Worm (Caenorhabditis elegans): ENCODE results near the gene srbc-31.

srbc-31 gene

DNA sequence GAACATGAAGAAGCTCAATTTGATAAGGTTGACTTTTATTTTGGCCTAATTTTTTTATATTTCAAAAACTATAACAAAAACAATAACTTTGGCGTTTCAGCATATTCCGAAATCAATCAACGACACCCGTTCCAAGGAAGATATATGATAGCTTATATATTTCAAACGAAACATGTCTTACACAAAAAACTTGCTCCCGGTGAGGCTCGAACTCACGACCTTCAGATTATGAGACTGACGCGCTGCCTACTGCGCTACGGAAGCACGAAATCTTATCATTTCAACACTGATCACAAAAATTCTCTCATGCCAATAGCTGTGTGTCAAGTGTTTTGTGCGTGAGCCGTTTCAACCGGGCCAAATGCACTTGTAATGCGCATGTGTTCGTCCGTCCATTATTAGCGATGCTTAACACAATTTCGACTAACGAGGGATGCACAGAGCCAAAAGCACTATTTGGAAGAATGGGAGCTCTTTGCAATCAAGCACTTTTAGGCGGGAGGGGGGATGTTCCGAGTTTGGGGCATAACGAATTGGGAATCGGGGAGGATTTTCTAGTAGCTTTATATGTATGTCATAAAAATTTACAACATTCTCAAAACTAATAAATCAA, 22.2 kb downstream of the srbc-31 start:
- TF ChIP-seq ceh-24 (tag; optimal IDR thresholded peaks at IDR 0.05) (no peak), unc-42 (tag; optimal IDR thresholded peaks at IDR 0.05) (peak; percentile 77)

DNA sequence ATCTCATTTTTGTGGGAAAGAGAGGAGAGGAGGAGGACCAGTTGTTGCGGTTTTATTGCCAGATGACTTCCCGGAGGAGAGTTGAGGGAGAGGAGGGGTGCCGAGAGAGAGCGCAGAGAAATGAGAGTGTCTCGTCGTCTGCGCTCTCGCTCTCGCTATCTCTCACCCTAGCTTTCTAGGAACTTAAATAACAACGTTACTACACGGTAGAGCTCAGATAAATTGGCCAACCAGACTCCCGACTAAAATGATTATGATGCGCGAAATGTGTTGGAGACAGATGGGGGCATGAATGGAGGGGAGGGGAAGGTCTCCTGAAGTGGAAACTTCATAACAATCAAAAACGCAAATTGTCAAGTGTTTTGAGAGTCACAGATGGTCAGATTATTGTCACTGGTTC, 22.8 kb downstream of the srbc-31 start:
- TF ChIP-seq unc-42 (tag; optimal IDR thresholded peaks at IDR 0.05) (peak; percentile 82), ceh-9 (tag; optimal IDR thresholded peaks at IDR 0.05) (no peak), hlh-6 (tag; optimal IDR thresholded peaks at IDR 0.05) (no peak), pqm-1 (tag; optimal IDR thresholded peaks at IDR 0.05) (no peak), lim-6 (tag; optimal IDR thresholded peaks at IDR 0.05) (no peak), nhr-232 (tag; optimal IDR thresholded peaks at IDR 0.05) (no peak), rnt-1 (tag; optimal IDR thresholded peaks at IDR 0.05) (peak; percentile 9), ceh-34 (tag; optimal IDR thresholded peaks at IDR 0.05) (no peak), unc-55 (GFP tag; optimal IDR thresholded peaks at IDR 0.05) (peak; percentile 38), unc-3 (GFP tag; conservative IDR thresholded peaks at IDR 0.05) (no peak), unc-3 (tag; optimal IDR thresholded peaks at IDR 0.05) (no peak), ref-2 (tag; optimal IDR thresholded peaks at IDR 0.05) (peak; percentile 28)

DNA sequence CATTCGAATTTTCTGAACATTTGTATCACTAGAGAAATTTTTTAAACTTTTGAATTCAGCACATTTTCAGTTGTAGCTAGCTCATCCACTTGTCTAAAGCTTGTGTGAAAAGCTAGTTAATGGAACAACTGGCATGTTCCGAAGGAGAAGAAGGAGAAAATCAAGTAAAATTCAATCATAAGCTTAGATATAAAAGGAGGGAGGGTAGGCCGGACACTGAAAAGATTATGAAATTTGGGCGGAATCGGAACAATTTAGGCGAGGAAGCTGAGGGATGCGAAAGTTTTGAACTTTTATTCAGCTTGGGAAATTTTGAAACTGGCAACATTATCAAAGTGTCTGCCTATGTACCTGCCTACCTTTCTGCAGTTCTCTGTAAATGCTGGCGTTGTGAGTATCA, 24.9 kb downstream of the srbc-31 start:
- TF ChIP-seq pros-1 (tag; optimal IDR thresholded peaks at IDR 0.05) (no peak), pha-2 (tag; optimal IDR thresholded peaks at IDR 0.05) (no peak), unc-42 (tag; optimal IDR thresholded peaks at IDR 0.05) (peak; percentile 89), sox-4 (tag; optimal IDR thresholded peaks at IDR 0.05) (no peak), ceh-45 (GFP tag; IDR thresholded peaks at IDR 0.05) (no peak), dmd-4 (tag; optimal IDR thresholded peaks at IDR 0.05; ENCODE audit: borderline replicate concordance) (no peak)

DNA sequence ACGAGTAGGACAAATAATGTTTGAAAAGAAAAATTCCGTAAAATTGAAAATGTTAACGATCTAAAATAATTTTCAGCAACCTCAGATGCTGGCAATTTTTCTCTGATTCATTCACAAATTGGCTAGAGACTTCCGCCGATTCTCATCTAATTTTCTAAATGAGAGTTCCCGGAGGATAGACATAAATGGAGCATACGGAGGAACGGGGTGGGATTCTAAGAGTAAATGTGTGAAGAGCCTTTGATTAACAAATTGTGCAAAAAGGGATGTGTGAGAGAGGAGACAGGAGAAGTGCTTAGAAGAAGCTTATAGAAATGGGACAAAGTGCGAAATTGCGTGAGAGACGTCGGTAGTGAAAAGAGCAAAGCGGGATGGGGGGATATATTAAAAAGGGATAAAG, 25.8 kb downstream of the srbc-31 start:
- TF ChIP-seq rnt-1 (tag; optimal IDR thresholded peaks at IDR 0.05) (no peak), unc-42 (tag; optimal IDR thresholded peaks at IDR 0.05) (peak; percentile 65)

DNA sequence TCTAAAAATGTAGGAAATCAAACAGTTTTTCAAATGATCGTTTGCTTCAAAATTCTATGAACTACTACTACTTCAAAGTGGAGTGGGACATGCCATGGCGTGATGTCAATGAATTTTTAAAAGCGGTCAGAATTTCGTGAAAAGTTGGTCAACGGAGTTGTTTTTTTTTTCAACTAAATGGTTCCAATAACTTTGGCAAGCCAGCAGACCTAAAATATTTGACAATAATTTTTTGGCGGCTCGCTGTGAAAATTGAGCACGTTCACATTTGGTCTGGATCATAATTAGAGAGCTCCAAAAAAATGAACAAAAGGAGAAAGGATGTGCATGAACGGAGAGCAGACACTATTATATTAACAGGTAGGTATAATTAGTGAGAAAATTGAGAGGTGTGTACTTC, 27.0 kb downstream of the srbc-31 start:
- TF ChIP-seq ref-2 (tag; optimal IDR thresholded peaks at IDR 0.05), result peak; percentile 72
- no peak for TF ChIP-seq che-1 (tag; optimal IDR thresholded peaks at IDR 0.05)

DNA sequence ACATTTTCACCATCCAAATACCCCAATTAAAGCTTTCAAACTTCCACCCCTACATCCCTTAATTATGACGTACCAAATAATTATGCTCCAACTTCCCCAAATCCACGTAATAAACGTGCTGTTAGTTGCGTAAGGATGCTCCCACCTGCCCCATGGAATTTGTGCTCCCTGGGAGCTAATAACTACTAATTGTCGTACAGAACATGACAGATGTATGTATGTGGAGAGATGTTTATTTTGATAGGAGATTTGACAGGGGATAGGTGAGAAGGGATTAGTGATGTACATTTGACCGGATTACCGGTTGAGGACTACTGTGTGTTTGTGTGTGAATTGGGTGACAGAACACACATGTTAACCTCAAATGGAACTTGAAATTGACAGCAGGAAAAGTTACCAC, 27.6 kb downstream of the srbc-31 start:
- TF ChIP-seq pha-4 (tag; optimal IDR thresholded peaks at IDR 0.05) (no peak), tbx-2 (tag; optimal IDR thresholded peaks at IDR 0.05) (peak; percentile 8)

DNA sequence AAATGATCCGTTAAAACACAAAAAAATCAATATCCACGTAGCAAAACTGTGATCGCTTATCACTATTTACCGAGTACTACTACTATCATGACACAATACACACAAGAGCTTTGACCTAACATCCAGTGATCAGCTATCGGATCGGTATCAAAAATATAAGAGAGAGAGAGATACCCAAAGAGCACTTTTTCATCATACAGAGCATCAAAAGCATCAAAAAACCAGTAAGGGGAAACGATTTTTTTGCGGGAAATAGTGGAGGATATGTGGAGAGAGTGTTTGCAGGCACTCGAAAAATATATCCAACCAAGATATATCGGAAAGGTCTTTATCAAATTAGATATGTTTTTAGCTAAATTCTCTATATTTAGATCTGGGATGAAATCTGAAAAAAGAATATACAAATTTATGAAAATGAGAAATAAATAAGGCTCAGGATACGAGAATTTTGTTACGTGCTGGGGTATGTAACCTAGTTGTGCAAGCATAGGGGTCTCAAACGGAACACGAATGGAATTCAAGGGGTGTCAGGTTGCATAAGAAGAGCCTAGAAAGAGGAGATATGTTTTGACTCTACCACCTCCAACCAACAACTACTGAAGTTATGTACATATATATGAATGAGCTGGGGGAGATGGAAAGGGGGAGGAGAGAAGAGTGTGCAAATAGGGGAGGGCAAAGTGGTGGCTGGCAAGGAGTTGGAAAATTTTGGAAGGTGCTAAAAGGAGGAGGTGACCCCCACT, 32.1 kb downstream of the srbc-31 start:
- TF ChIP-seq ref-2 (tag; optimal IDR thresholded peaks at IDR 0.05), result peak; percentile 23
- TF ChIP-seq ceh-34 (tag; optimal IDR thresholded peaks at IDR 0.05), result peak; percentile 92
- TF ChIP-seq hlh-8 (tag; optimal IDR thresholded peaks at IDR 0.05), result no peak
- TF ChIP-seq ceh-19 (GFP tag; optimal IDR thresholded peaks at IDR 0.05), result peak; percentile 2
- TF ChIP-seq pag-3 (tag; optimal IDR thresholded peaks at IDR 0.05; ENCODE audit: borderline replicate concordance), result no peak
- TF ChIP-seq tbx-2 (tag; optimal IDR thresholded peaks at IDR 0.05), result peak; percentile 37

DNA sequence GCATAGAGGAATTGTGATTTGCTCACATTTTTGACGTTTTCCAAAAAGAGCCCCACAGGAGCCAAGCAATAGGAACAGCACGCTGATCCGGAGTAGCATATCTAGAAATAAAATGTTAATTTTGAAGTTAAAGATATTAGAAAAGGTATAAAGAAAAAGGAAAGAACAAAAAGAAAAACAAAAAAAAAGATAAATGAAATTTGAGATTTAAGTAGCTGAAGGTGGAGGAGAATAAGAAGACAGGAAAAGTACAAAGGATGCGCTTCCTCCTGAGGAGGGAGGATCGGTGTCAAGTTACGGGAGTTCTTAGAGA, 32.7 kb downstream of the srbc-31 start, which contains the start of gene cfz-2:
TSS of gene cfz-2 (minus strand) at position 101 of the 313 bp plus-strand sequence.
- TF ChIP-seq syd-9 (tag; optimal IDR thresholded peaks at IDR 0.05) (no peak), lim-6 (tag; optimal IDR thresholded peaks at IDR 0.05) (no peak), ceh-34 (tag; optimal IDR thresholded peaks at IDR 0.05) (peak; percentile 71)
